Worm (Caenorhabditis elegans): Measurements from ENCODE around the gene tdp-1.

DNA sequence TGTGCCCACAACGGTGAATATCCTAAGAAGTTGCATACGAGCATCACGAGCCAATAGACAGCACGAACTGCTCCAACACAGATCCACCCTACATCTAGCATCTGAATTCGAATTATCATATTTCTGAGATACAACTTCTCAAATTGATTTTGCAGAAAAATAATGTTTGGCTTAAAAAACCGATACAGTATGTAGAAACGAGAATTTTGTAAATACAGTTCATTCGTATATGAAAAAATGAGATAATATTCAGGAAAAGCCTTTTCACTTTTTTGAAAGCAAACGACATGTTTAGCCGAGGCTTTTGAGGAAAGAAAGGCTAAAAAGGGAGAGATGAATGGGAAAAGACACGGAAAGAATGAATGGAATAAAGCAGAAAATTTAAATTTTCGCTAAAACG, 43.7 kb downstream of the tdp-1 start, which contains the start of gene F37B12.3:
- TF ChIP-seq ama-1 (optimal IDR thresholded peaks at IDR 0.05) (peak; percentile 16), B0310.2 (tag; optimal IDR thresholded peaks at IDR 0.05) (no peak)

All from whole organism, early embryonic.